Fruit fly (Drosophila melanogaster): ENCODE measurements around the gene Mal-B2.

DNA sequence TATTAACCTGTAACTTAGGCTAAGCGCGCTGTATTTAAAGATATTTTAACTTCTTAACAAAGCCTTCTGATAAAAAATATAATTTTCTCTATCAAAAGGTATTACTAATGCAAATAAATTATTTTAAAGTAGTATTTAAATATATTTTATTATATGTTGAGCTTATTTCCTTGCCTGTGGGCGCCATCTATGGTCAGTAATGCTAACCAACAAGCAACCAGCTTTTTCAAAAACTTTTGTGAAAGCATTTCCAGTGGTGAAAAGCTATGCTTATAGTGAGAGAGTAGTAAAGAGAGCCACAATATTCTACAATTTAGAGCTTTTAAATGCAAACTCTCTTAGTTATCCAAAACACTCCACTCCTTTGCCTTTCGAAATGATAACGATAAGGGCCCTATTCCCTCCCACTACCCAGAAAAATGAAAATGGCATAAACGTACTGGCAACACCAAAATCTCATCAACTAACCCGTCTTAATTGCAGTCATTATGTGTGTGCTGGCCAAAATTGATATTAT is 29.1 kb downstream of the Mal-B2 start:
- TF ChIP-seq Crg-1 (GFP tag; optimal IDR thresholded peaks at IDR 0.05) (no peak), toe (GFP tag; optimal IDR thresholded peaks at IDR 0.05) (no peak), ovo (GFP tag; optimal IDR thresholded peaks at IDR 0.05) (no peak), CG7045 (GFP tag; optimal IDR thresholded peaks at IDR 0.05) (no peak), CG11617 (GFP tag; optimal IDR thresholded peaks at IDR 0.05) (no peak), cnc (optimal IDR thresholded peaks at IDR 0.05) (no peak), CG33017 (tag; optimal IDR thresholded peaks at IDR 0.05) (no peak), pad (GFP tag; optimal IDR thresholded peaks at IDR 0.05) (no peak)

Measured in whole organism, adult.